Worm (Caenorhabditis elegans) whole organism, mixed stage, embryonic: ENCODE results near the gene F54B11.10.

Source experiments
- M03D4.4 ChIP-seq: sonication (generic microtip); optimal IDR thresholded peaks from 2 replicates; lab custom pipeline; 2017; ENCODE audit warnings: mild to moderate bottlenecking, missing genetic modification characterization, missing compliant biosample characterization
- bed-3 ChIP-seq: fragments of 200-800 bp; sonication (Bioruptor generic); optimal IDR thresholded peaks from 3 replicates; lab custom pipeline; 2018; ENCODE audit warnings: mild to moderate bottlenecking, missing genetic modification characterization, moderate library complexity, missing compliant biosample characterization
- blmp-1 ChIP-seq: fragments of 150-350 bp; optimal IDR thresholded peaks from 2 replicates; lab custom pipeline; 2014; ENCODE audit warnings: missing biosample characterization, missing genetic modification characterization
- ceh-39 ChIP-seq: fragments of 150-350 bp; optimal IDR thresholded peaks from 2 replicates; lab custom pipeline; 2014; ENCODE audit warnings: missing biosample characterization, missing genetic modification characterization
- ceh-43 ChIP-seq: fragments of 200-800 bp; sonication (Bioruptor generic); optimal IDR thresholded peaks from 2 replicates; lab custom pipeline; 2018; ENCODE audit warnings: mild to moderate bottlenecking, missing genetic modification characterization, moderate library complexity, missing compliant biosample characterization
- ceh-83 ChIP-seq: fragments of 200-800 bp; sonication (Bioruptor generic); optimal IDR thresholded peaks from 2 replicates; lab custom pipeline; 2018; ENCODE audit warnings: mild to moderate bottlenecking, missing genetic modification characterization, missing compliant biosample characterization
- ces-1 ChIP-seq: fragments of 150-350 bp; optimal IDR thresholded peaks from 2 replicates; lab custom pipeline; 2014; ENCODE audit warnings: missing biosample characterization, missing genetic modification reagents, missing genetic modification characterization
- cnd-1 ChIP-seq: fragments of 200-800 bp; sonication (Bioruptor generic); optimal IDR thresholded peaks from 2 replicates; lab custom pipeline; 2018; ENCODE audit warnings: mild to moderate bottlenecking, missing genetic modification characterization, missing compliant biosample characterization
- drap-1 ChIP-seq: fragments of 200-800 bp; sonication (Bioruptor generic); optimal IDR thresholded peaks from 3 replicates; lab custom pipeline; 2018; ENCODE audit warnings: mild to moderate bottlenecking, missing genetic modification characterization, missing compliant biosample characterization
- elt-1 ChIP-seq: sonication (generic microtip); optimal IDR thresholded peaks from 2 replicates; lab custom pipeline; 2017; ENCODE audit warnings: missing genetic modification characterization, mild to moderate bottlenecking, missing compliant biosample characterization, antibody characterized with exemption, moderate library complexity, borderline replicate concordance; ENCODE audit not compliant: insufficient read depth
- elt-3 ChIP-seq: fragments of 150-350 bp; optimal IDR thresholded peaks from 2 replicates; lab custom pipeline; 2014; ENCODE audit warnings: missing biosample characterization, missing genetic modification characterization
- flh-1 ChIP-seq: fragments of 200-800 bp; sonication (Bioruptor generic); optimal IDR thresholded peaks from 2 replicates; lab custom pipeline; 2018; ENCODE audit warnings: mild to moderate bottlenecking, missing genetic modification characterization, moderate library complexity, missing compliant biosample characterization
- ham-2 ChIP-seq: fragments of 200-800 bp; sonication (Bioruptor generic); optimal IDR thresholded peaks from 2 replicates; lab custom pipeline; 2018; ENCODE audit warnings: mild to moderate bottlenecking, missing genetic modification characterization, missing compliant biosample characterization
- hlh-1 ChIP-seq: fragments of 150-350 bp; optimal IDR thresholded peaks from 2 replicates; lab custom pipeline; 2014; ENCODE audit warnings: missing biosample characterization, missing genetic modification reagents, missing genetic modification characterization
- lin-13 ChIP-seq: fragments of 150-350 bp; optimal IDR thresholded peaks from 2 replicates; lab custom pipeline; 2014; ENCODE audit warnings: missing biosample characterization, missing genetic modification characterization
- lin-32 ChIP-seq: fragments of 200-800 bp; sonication (Bioruptor generic); optimal IDR thresholded peaks from 2 replicates; lab custom pipeline; 2018; ENCODE audit warnings: mild to moderate bottlenecking, missing genetic modification characterization, missing compliant biosample characterization
- mep-1 ChIP-seq: fragments of 150-350 bp; optimal IDR thresholded peaks from 2 replicates; lab custom pipeline; 2017; ENCODE audit warnings: missing biosample characterization, missing genetic modification reagents, missing genetic modification characterization, inconsistent platforms
- mls-2 ChIP-seq: sonication (generic microtip); optimal IDR thresholded peaks from 2 replicates; lab custom pipeline; 2016; ENCODE audit warnings: mild to moderate bottlenecking, missing genetic modification characterization, moderate library complexity, missing compliant biosample characterization
- nhr-12 ChIP-seq: fragments of 150-350 bp; optimal IDR thresholded peaks from 2 replicates; lab custom pipeline; 2014; ENCODE audit warnings: missing biosample characterization, missing genetic modification characterization
- nhr-2 ChIP-seq: fragments of 150-350 bp; optimal IDR thresholded peaks from 2 replicates; lab custom pipeline; 2014; ENCODE audit warnings: missing biosample characterization, missing genetic modification characterization
- nhr-237 ChIP-seq: fragments of 150-350 bp; optimal IDR thresholded peaks from 2 replicates; lab custom pipeline; 2014; ENCODE audit warnings: missing biosample characterization, missing genetic modification characterization
- nhr-76 ChIP-seq: sonication (generic microtip); optimal IDR thresholded peaks from 2 replicates; lab custom pipeline; 2017; ENCODE audit warnings: missing biosample characterization, missing genetic modification characterization
- pha-4 ChIP-seq: fragments of 150-350 bp; optimal IDR thresholded peaks from 2 replicates; lab custom pipeline; 2018; ENCODE audit warnings: missing biosample characterization, missing genetic modification reagents, missing genetic modification characterization
- sem-2 ChIP-seq: fragments of 200-800 bp; sonication (Bioruptor generic); optimal IDR thresholded peaks from 2 replicates; lab custom pipeline; 2018; ENCODE audit warnings: mild to moderate bottlenecking, missing genetic modification characterization, missing compliant biosample characterization
- snpc-4 ChIP-seq: fragments of 150-350 bp; optimal IDR thresholded peaks from 2 replicates; lab custom pipeline; 2014; ENCODE audit warnings: missing biosample characterization, missing genetic modification characterization
- sptf-1 ChIP-seq: sonication (generic microtip); optimal IDR thresholded peaks from 2 replicates; lab custom pipeline; 2017; ENCODE audit warnings: mild to moderate bottlenecking, missing genetic modification characterization, moderate library complexity, missing compliant biosample characterization
- tbx-8 ChIP-seq: fragments of 200-800 bp; sonication (Bioruptor generic); optimal IDR thresholded peaks from 2 replicates; lab custom pipeline; 2018; ENCODE audit warnings: mild to moderate bottlenecking, missing genetic modification characterization, moderate library complexity, missing compliant biosample characterization
- unc-120 ChIP-seq: sonication (generic microtip); optimal IDR thresholded peaks from 2 replicates; lab custom pipeline; 2017; ENCODE audit warnings: missing genetic modification characterization, missing compliant biosample characterization; ENCODE audit not compliant: poor library complexity, severe bottlenecking
- unc-39 ChIP-seq: fragments of 150-350 bp; optimal IDR thresholded peaks from 2 replicates; lab custom pipeline; 2014; ENCODE audit warnings: missing biosample characterization, missing genetic modification characterization
- unc-62 ChIP-seq: fragments of 150-350 bp; optimal IDR thresholded peaks from 2 replicates; lab custom pipeline; 2014; ENCODE audit warnings: missing biosample characterization, missing genetic modification reagents, missing genetic modification characterization
- zip-8 ChIP-seq: fragments of 150-350 bp; optimal IDR thresholded peaks from 2 replicates; lab custom pipeline; 2014; ENCODE audit warnings: missing biosample characterization, missing genetic modification characterization
- ztf-11 ChIP-seq: fragments of 150-350 bp; optimal IDR thresholded peaks from 2 replicates; lab custom pipeline; 2014; ENCODE audit warnings: missing biosample characterization, missing genetic modification characterization

The F54B11.10 gene

ce11 chrX:13543350-13543749 is 38.6 kb upstream of the F54B11.10 start:
- TF ChIP-seq tbx-8 (GFP tag; lab: Kevin White, UChicago) = no peak
- no peak for TF ChIP-seq ceh-83 (GFP tag; lab: Kevin White, UChicago)
- TF ChIP-seq cnd-1 (tag; lab: Kevin White, UChicago) = no peak
- TF ChIP-seq ham-2 (GFP tag; lab: Kevin White, UChicago) = no peak
- no peak for TF ChIP-seq ztf-11
- no peak for TF ChIP-seq sptf-1 (tag; lab: Kevin White, UChicago)
- no peak for TF ChIP-seq lin-13 (tag; lab: Kevin White, UChicago)
- no peak for TF ChIP-seq ceh-39
- TF ChIP-seq hlh-1 (tag; lab: Kevin White, UChicago) = no peak
- TF ChIP-seq unc-62 (GFP tag; lab: Kevin White, UChicago) = no peak
- no peak for TF ChIP-seq drap-1
- TF ChIP-seq bed-3 (GFP tag; lab: Kevin White, UChicago) = no peak
- no peak for TF ChIP-seq nhr-76 (tag; lab: Kevin White, UChicago)
- TF ChIP-seq elt-1 (tag; lab: Kevin White, UChicago) = no peak
- TF ChIP-seq flh-1 (GFP tag; lab: Kevin White, UChicago) = no peak
- TF ChIP-seq elt-3 = no peak

ce11 chrX:13544544-13545021 is 37.3 kb upstream of the F54B11.10 start:
- TF ChIP-seq ham-2 (GFP tag; lab: Kevin White, UChicago) = no peak
- TF ChIP-seq ces-1 = peak; percentile 25

- TF ChIP-seq flh-1 (GFP tag; lab: Kevin White, UChicago) (no peak), unc-39 (tag; lab: Kevin White, UChicago) (no peak), cnd-1 (tag; lab: Kevin White, UChicago) (no peak), M03D4.4 (no peak), elt-3 (no peak), nhr-12 (tag; lab: Kevin White, UChicago) (no peak), sptf-1 (tag; lab: Kevin White, UChicago) (no peak), tbx-8 (GFP tag; lab: Kevin White, UChicago) (no peak), drap-1 (no peak), bed-3 (GFP tag; lab: Kevin White, UChicago) (no peak), ceh-83 (GFP tag; lab: Kevin White, UChicago) (no peak), pha-4 (tag; lab: Kevin White, UChicago) (no peak), nhr-2 (tag; lab: Kevin White, UChicago) (no peak), ces-1 (no peak), mls-2 (no peak), nhr-76 (tag; lab: Kevin White, UChicago) (no peak)
Observed at ce11 chrX:13550890-13551289, 31.0 kb upstream of the F54B11.10 start, which contains the start of gene odr-1. Gene odr-1, minus strand, starts transcription at chrX:13550990.

- TF ChIP-seq unc-62 (GFP tag; lab: Kevin White, UChicago) (peak; percentile 67), unc-120 (tag; lab: Kevin White, UChicago) (peak; percentile 41), mep-1 (no peak), snpc-4 (tag; lab: Kevin White, UChicago) (no peak), drap-1 (no peak)
Observed at ce11 chrX:13555098-13555497, 26.8 kb upstream of the F54B11.10 start.

ce11 chrX:13556066-13556465 is 25.9 kb upstream of the F54B11.10 start, which contains the start of gene glb-20:
Gene glb-20, minus strand, starts transcription at chrX:13556166.
- no peak for TF ChIP-seq cnd-1 (tag; lab: Kevin White, UChicago)

- TF ChIP-seq ceh-39 (no peak), ztf-11 (no peak), ceh-43 (no peak), nhr-2 (tag; lab: Kevin White, UChicago) (no peak)
- TF ChIP-seq, all 35 proteins: peak for 0
Observed at ce11 chrX:13558667-13559066, 23.3 kb upstream of the F54B11.10 start.

ce11 chrX:13561954-13562353 is 20.0 kb upstream of the F54B11.10 start:
- TF ChIP-seq lin-32 (GFP tag; lab: Kevin White, UChicago) (no peak), elt-1 (tag; lab: Kevin White, UChicago) (no peak), nhr-2 (tag; lab: Kevin White, UChicago) (no peak), nhr-76 (tag; lab: Kevin White, UChicago) (no peak), ceh-83 (GFP tag; lab: Kevin White, UChicago) (no peak), lin-13 (tag; lab: Kevin White, UChicago) (no peak), unc-120 (tag; lab: Kevin White, UChicago) (peak; percentile 5), nhr-237 (tag; lab: Kevin White, UChicago) (no peak), sptf-1 (tag; lab: Kevin White, UChicago) (no peak), nhr-12 (tag; lab: Kevin White, UChicago) (no peak), ceh-43 (no peak), zip-8 (tag; lab: Kevin White, UChicago) (no peak), blmp-1 (tag; lab: Kevin White, UChicago) (no peak), sem-2 (no peak), tbx-8 (GFP tag; lab: Kevin White, UChicago) (no peak), flh-1 (GFP tag; lab: Kevin White, UChicago) (no peak), hlh-1 (tag; lab: Kevin White, UChicago) (peak; percentile 35)
